Fruit fly (Drosophila melanogaster): ENCODE results near the gene Mnt.
A peak's percentile ranks its signal among the peaks of the same experiment; 100 is the strongest.

The Mnt gene

dm6 chrX:3748741-3749484, 77.3 kb downstream of the Mnt start:
- peak; percentile 30; the same call in 1 of the 2 replicates for TF ChIP-seq Ets98B (GFP tag; IDR thresholded peaks at IDR 0.05)
- no peak for TF ChIP-seq CG14655 (GFP tag; optimal IDR thresholded peaks at IDR 0.05)
- no peak for TF ChIP-seq Snoo (tag; optimal IDR thresholded peaks at IDR 0.05)
- TF ChIP-seq fd96Ca (GFP tag; IDR thresholded peaks at IDR 0.05): peak; percentile 18; the same call in 1 of the 3 replicates
- TF ChIP-seq CG12605 (GFP tag; IDR thresholded peaks at IDR 0.05): peak; percentile 49
- peak; percentile 56 for TF ChIP-seq EcR (GFP tag; optimal IDR thresholded peaks at IDR 0.05)
- no peak for TF ChIP-seq rn (GFP tag; IDR thresholded peaks at IDR 0.05)
- no peak for TF ChIP-seq CG10348 (GFP tag; IDR thresholded peaks at IDR 0.05)
- TF ChIP-seq D1 (tag; optimal IDR thresholded peaks at IDR 0.05): no peak

dm6 chrX:3750232-3751075, 78.9 kb downstream of the Mnt start:
- TF ChIP-seq CG17806 (tag; optimal IDR thresholded peaks at IDR 0.05): peak; percentile 77
- TF ChIP-seq CG8301 (tag; optimal IDR thresholded peaks at IDR 0.05): peak; percentile 89
- peak; percentile 78 for TF ChIP-seq Pif1B (GFP tag; optimal IDR thresholded peaks at IDR 0.05)
- TF ChIP-seq EcR (GFP tag; optimal IDR thresholded peaks at IDR 0.05): peak; percentile 29
- peak; percentile 25 for TF ChIP-seq gl (tag; optimal IDR thresholded peaks at IDR 0.05)
- TF ChIP-seq CG12605 (GFP tag; IDR thresholded peaks at IDR 0.05): peak; percentile 64
- peak; percentile 62 for TF ChIP-seq CG34367 (tag; optimal IDR thresholded peaks at IDR 0.05)
- TF ChIP-seq CG32121 (GFP tag; IDR thresholded peaks at IDR 0.05): peak; percentile 80
- peak; percentile 76 for TF ChIP-seq CG8159 (tag; optimal IDR thresholded peaks at IDR 0.05)
- TF ChIP-seq Snoo (tag; optimal IDR thresholded peaks at IDR 0.05): peak; percentile 62
- peak; percentile 82 for TF ChIP-seq CG9948 (tag; optimal IDR thresholded peaks at IDR 0.05)
- TF ChIP-seq CG10348 (GFP tag; IDR thresholded peaks at IDR 0.05): peak; percentile 56
- TF ChIP-seq CG13204 (GFP tag; optimal IDR thresholded peaks at IDR 0.05): peak; percentile 21
- peak; percentile 92 for TF ChIP-seq CG4496 (GFP tag; IDR thresholded peaks at IDR 0.05)
- peak; percentile 86 for TF ChIP-seq Ets98B (GFP tag; IDR thresholded peaks at IDR 0.05)
- peak; percentile 88 for TF ChIP-seq CG14655 (GFP tag; optimal IDR thresholded peaks at IDR 0.05)
- TF ChIP-seq D1 (tag; optimal IDR thresholded peaks at IDR 0.05): peak; percentile 14
- peak; percentile 79 for TF ChIP-seq Pif1A (GFP tag; optimal IDR thresholded peaks at IDR 0.05)
- peak; percentile 64 for TF ChIP-seq rn (GFP tag; IDR thresholded peaks at IDR 0.05)
- TF ChIP-seq fd96Ca (GFP tag; IDR thresholded peaks at IDR 0.05): peak; percentile 94
- TF ChIP-seq CG15710 (tag; optimal IDR thresholded peaks at IDR 0.05): peak; percentile 80

Data from whole organism, pupa.